Worm (Caenorhabditis elegans) whole organism, L4/young adult: ENCODE data around the gene nhx-4.

Source experiments
- W03F9.2 ChIP-seq: fragments of 150-350 bp; optimal IDR thresholded peaks from 2 replicates; lab custom pipeline; 2014; ENCODE audit warnings: missing biosample characterization, missing genetic modification characterization
- him-1 ChIP-seq: sonication (generic microtip); optimal IDR thresholded peaks from 2 replicates; lab custom pipeline; 2016; ENCODE audit warnings: missing genotype, missing genetic modification reagents, missing genetic modification characterization, missing compliant biosample characterization

- TF ChIP-seq him-1 (tag; lab: Kevin White, UChicago), result no peak
- no peak for TF ChIP-seq W03F9.2 (tag; lab: Kevin White, UChicago)
These were observed 13.0 kb upstream of the nhx-4 start, which contains the start of gene pes-23 for ce11 chrX:6901078-6901477.
